Fruit fly (Drosophila melanogaster): ENCODE data around the gene CG33543.

Gene CG33543

DNA sequence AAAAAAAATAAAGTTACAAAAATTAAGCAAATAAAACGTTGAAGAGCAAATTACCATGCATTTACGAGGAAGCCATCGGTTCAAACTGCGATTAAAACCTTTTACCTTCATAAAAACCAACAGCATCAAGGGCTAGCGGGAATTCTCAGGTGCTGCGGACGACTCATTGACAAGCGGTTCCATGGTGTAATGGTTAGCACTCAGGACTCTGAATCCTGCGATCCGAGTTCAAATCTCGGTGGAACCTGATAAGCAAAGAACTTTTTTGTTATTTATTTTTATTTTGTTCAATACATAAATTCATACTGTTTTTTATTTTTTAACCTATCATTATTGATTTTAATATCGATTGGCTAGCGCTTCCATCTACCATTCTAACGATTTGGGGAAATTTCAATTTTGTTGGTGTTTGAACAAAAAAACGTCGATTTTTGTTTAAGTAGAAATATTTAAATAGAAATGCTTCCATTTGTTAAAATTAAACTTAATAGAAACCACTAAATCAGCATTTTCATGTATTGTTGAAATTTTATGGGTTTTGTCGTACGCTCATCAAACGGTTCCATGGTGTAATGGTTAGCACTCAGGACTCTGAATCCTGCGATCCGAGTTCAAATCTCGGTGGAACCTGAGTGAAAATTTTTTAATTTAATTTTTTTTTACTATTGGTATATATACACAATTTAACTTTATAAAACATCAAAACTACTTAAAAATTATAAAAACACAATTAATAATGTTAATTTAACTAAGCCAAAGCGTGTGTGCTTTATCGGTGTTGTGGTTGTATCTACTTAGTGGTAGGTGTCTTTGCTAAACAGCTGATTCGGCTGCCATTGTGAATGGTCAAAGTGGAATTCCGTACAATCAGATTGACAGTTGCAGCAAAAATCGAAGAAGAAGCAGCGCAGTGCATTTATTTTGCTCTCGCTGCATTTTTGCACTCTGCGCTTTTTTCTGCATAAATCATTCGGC, 3.2 kb upstream of the CG33543 start, which contains the start of gene CG4238:
Gene CG4238 (plus strand): TSS at position 880 of the 975 bp plus-strand sequence.
- TF ChIP-seq tj (GFP tag; optimal IDR thresholded peaks at IDR 0.05) (peak; percentile 99), kay (GFP tag; ENCODE audit: borderline replicate concordance) (peak; percentile 68), Hr96 (GFP tag; optimal IDR thresholded peaks at IDR 0.05) (no peak), ovo (GFP tag; optimal IDR thresholded peaks at IDR 0.05) (peak; percentile 60), CG14711 (tag; optimal IDR thresholded peaks at IDR 0.05) (no peak), cic (GFP tag; optimal IDR thresholded peaks at IDR 0.05) (no peak), CG12768 (GFP tag; optimal IDR thresholded peaks at IDR 0.05) (no peak), CG1620 (GFP tag; optimal IDR thresholded peaks at IDR 0.05) (no peak), CG33017 (tag; optimal IDR thresholded peaks at IDR 0.05) (no peak), CG5204 (GFP tag; optimal IDR thresholded peaks at IDR 0.05) (no peak), Clk (GFP tag; optimal IDR thresholded peaks at IDR 0.05) (no peak), pad (GFP tag; optimal IDR thresholded peaks at IDR 0.05) (no peak), Mnt (GFP tag; optimal IDR thresholded peaks at IDR 0.05) (peak; percentile 53), CG7045 (GFP tag; optimal IDR thresholded peaks at IDR 0.05) (no peak), CG7101 (tag; optimal IDR thresholded peaks at IDR 0.05) (no peak), Crg-1 (GFP tag; optimal IDR thresholded peaks at IDR 0.05) (no peak), bab1 (GFP tag; optimal IDR thresholded peaks at IDR 0.05) (peak; percentile 83), CG11617 (GFP tag; optimal IDR thresholded peaks at IDR 0.05) (no peak), cnc (optimal IDR thresholded peaks at IDR 0.05) (no peak), toe (GFP tag; optimal IDR thresholded peaks at IDR 0.05) (no peak)

DNA sequence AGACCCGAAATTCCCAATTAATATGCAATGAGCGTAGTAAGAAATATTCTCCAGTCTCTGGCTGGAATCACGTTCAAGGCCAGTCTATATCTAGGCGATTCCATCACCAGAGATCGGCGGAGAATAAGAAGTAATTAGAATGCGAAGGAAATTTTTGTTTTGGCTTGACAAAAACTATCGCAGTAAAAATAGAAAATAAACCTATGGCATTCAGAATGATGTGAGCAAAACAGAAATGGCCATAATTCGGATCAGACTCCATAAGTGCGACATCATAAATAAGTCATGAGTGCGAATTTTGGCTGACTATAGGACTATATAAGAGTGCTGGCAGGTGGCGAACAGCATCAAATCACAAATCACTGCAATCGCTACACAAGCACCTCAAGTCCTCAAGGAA, 2.0 kb upstream of the CG33543 start, which contains the start of gene Nplp4:
Gene Nplp4 (plus strand): TSS at position 301 of the 400 bp plus-strand sequence.
- TF ChIP-seq kay (GFP tag; ENCODE audit: borderline replicate concordance) (no peak), bab1 (GFP tag; optimal IDR thresholded peaks at IDR 0.05) (no peak), CG1620 (GFP tag; optimal IDR thresholded peaks at IDR 0.05) (no peak), CG7101 (tag; optimal IDR thresholded peaks at IDR 0.05) (no peak), Hr96 (GFP tag; optimal IDR thresholded peaks at IDR 0.05) (no peak), pad (GFP tag; optimal IDR thresholded peaks at IDR 0.05) (no peak), Crg-1 (GFP tag; optimal IDR thresholded peaks at IDR 0.05) (no peak), CG33017 (tag; optimal IDR thresholded peaks at IDR 0.05) (no peak), CG5204 (GFP tag; optimal IDR thresholded peaks at IDR 0.05) (no peak), ovo (GFP tag; optimal IDR thresholded peaks at IDR 0.05) (no peak), CG12768 (GFP tag; optimal IDR thresholded peaks at IDR 0.05) (no peak), Mnt (GFP tag; optimal IDR thresholded peaks at IDR 0.05) (no peak), tj (GFP tag; optimal IDR thresholded peaks at IDR 0.05) (no peak), CG7045 (GFP tag; optimal IDR thresholded peaks at IDR 0.05) (no peak)

DNA sequence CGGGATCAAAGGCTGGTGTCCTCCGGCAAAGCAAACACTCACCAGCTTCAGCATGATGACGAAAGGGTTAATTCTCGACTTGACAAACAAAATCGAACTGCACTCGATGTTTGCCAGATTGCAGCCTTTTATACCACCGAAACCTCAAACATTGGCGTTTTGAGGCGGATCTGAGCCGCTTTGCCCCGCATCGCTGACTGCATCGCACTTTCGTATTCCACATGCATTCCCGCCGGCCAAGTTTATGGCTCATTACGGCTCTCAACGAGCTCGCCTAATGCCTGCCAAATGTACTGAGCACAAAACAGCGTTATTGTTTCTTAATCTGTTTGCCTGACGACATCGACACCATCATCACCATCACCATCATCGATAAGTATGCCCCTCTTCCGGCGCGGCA, 980 bp upstream of the CG33543 start, which contains the start of gene CG15353:
Gene CG15353 (minus strand): TSS at position 101 of the 400 bp plus-strand sequence.
- TF ChIP-seq tj (GFP tag; optimal IDR thresholded peaks at IDR 0.05) (no peak), kay (GFP tag; ENCODE audit: borderline replicate concordance) (no peak), CG7101 (tag; optimal IDR thresholded peaks at IDR 0.05) (no peak), CG1620 (GFP tag; optimal IDR thresholded peaks at IDR 0.05) (no peak), Hr96 (GFP tag; optimal IDR thresholded peaks at IDR 0.05) (no peak)

- TF ChIP-seq CG14711 (tag; optimal IDR thresholded peaks at IDR 0.05) (no peak), CG1620 (GFP tag; optimal IDR thresholded peaks at IDR 0.05) (no peak), Mnt (GFP tag; optimal IDR thresholded peaks at IDR 0.05) (no peak)
Measured at dm6 chr2L:1992060-1992459, 14.1 kb downstream of the CG33543 start, which contains the start of gene Obp22a. Gene Obp22a (minus strand): TSS chr2L:1992160.

dm6 chr2L:1989278-1989918, 16.7 kb downstream of the CG33543 start:
- no peak for TF ChIP-seq toe (GFP tag; optimal IDR thresholded peaks at IDR 0.05)
- TF ChIP-seq pad (GFP tag; optimal IDR thresholded peaks at IDR 0.05), result no peak
- no peak for TF ChIP-seq CG7045 (GFP tag; optimal IDR thresholded peaks at IDR 0.05)
- TF ChIP-seq ovo (GFP tag; optimal IDR thresholded peaks at IDR 0.05), result no peak
- TF ChIP-seq Mnt (GFP tag; optimal IDR thresholded peaks at IDR 0.05), result no peak
- peak; percentile 25 for TF ChIP-seq bab1 (GFP tag; optimal IDR thresholded peaks at IDR 0.05)
- TF ChIP-seq CG11617 (GFP tag; optimal IDR thresholded peaks at IDR 0.05), result no peak
- no peak for TF ChIP-seq CG7101 (tag; optimal IDR thresholded peaks at IDR 0.05)
- TF ChIP-seq CG1620 (GFP tag; optimal IDR thresholded peaks at IDR 0.05), result no peak
- TF ChIP-seq CG5204 (GFP tag; optimal IDR thresholded peaks at IDR 0.05), result no peak
- no peak for TF ChIP-seq CG12768 (GFP tag; optimal IDR thresholded peaks at IDR 0.05)
- no peak for TF ChIP-seq Crg-1 (GFP tag; optimal IDR thresholded peaks at IDR 0.05)
- no peak for TF ChIP-seq cic (GFP tag; optimal IDR thresholded peaks at IDR 0.05)
- no peak for TF ChIP-seq Hr96 (GFP tag; optimal IDR thresholded peaks at IDR 0.05)
- peak; percentile 32 for TF ChIP-seq tj (GFP tag; optimal IDR thresholded peaks at IDR 0.05)
- peak in 1 of 2 experiments; percentile 25 for TF ChIP-seq cnc (optimal IDR thresholded peaks at IDR 0.05)

DNA sequence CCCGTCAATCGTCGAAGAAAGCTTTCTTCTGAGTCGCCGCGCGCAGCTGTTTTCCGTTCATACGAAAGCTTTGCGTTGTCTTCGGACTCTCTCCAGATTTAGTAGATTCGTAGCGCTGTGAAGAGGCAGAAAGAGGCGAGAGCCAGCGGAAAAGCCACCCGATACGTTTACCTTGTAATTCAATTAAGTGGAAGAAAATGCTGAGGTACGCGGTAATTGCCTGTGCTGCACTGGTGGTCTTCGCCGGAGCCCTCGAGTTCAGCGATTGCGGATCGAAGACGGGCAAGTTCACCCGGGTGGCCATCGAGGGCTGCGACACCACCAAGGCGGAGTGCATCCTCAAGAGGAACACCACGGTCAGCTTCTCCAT, 17.9 kb downstream of the CG33543 start, which contains the start of gene Npc2a:
Gene Npc2a (plus strand): TSS at position 99 of the 370 bp plus-strand sequence.
- TF ChIP-seq CG14711 (tag; optimal IDR thresholded peaks at IDR 0.05) (no peak), tj (GFP tag; optimal IDR thresholded peaks at IDR 0.05) (peak; percentile 98), bab1 (GFP tag; optimal IDR thresholded peaks at IDR 0.05) (peak; percentile 56), kay (GFP tag; ENCODE audit: borderline replicate concordance) (no peak)

Data from whole organism, adult.